Fruit fly (Drosophila melanogaster): Measurements from ENCODE around the gene CG11583.

dm6 chr3L:4310604-4311003, 28.0 kb upstream of the CG11583 start:
- TF ChIP-seq nerfin-2 (GFP tag; IDR thresholded peaks at IDR 0.05; ENCODE audit: partially characterized antibody) (no peak), Rfx (GFP tag; IDR thresholded peaks at IDR 0.05) (no peak), CG4854 (GFP tag; optimal IDR thresholded peaks at IDR 0.05) (no peak), CG15269 (tag; optimal IDR thresholded peaks at IDR 0.05) (no peak), grau (tag; optimal IDR thresholded peaks at IDR 0.05) (no peak), CG3065 (GFP tag; optimal IDR thresholded peaks at IDR 0.05) (no peak), Hr78 (GFP tag; optimal IDR thresholded peaks at IDR 0.05) (no peak), CG11504 (tag; optimal IDR thresholded peaks at IDR 0.05) (peak; percentile 30)
